Fruit fly (Drosophila melanogaster): ENCODE data around the gene X11L.

dm6 chrX:17624223-17624982, 25.0 kb downstream of the X11L start:
- TF ChIP-seq usp (GFP tag; optimal IDR thresholded peaks at IDR 0.05) = no peak
- no peak for TF ChIP-seq CG8478 (optimal IDR thresholded peaks at IDR 0.05)
- TF ChIP-seq psq (optimal IDR thresholded peaks at IDR 0.05) = no peak
- no peak for TF ChIP-seq pan (optimal IDR thresholded peaks at IDR 0.05)
